Worm (Caenorhabditis elegans) whole organism, late embryonic: ENCODE measurements around the gene kel-1.

Experiments used
- C38D4.7 ChIP-seq: fragments of 200-800 bp; sonication (Bioruptor generic); optimal IDR thresholded peaks from 2 replicates; lab custom pipeline; 2018; ENCODE audit warnings: mild to moderate bottlenecking, missing genetic modification characterization, moderate library complexity, missing compliant biosample characterization
- K02D7.2 ChIP-seq: sonication (generic microtip); optimal IDR thresholded peaks from 2 replicates; lab custom pipeline; 2017; ENCODE audit warnings: mild to moderate bottlenecking, missing genetic modification characterization, missing compliant biosample characterization
- K09A11.1 ChIP-seq: sonication (generic microtip); optimal IDR thresholded peaks from 2 replicates; lab custom pipeline; 2017; ENCODE audit warnings: antibody characterized with exemption, mild to moderate bottlenecking, missing genetic modification characterization, missing compliant biosample characterization; ENCODE audit not compliant: insufficient read depth
- Y22D7AL.16 ChIP-seq: sonication (generic microtip); optimal IDR thresholded peaks from 2 replicates; lab custom pipeline; 2016; ENCODE audit warnings: missing genetic modification characterization, missing compliant biosample characterization
- ceh-18 ChIP-seq: sonication (generic microtip); optimal IDR thresholded peaks from 2 replicates; lab custom pipeline; 2016; ENCODE audit warnings: missing genetic modification characterization, missing compliant biosample characterization
- ceh-19 ChIP-seq: fragments of 200-800 bp; sonication (Bioruptor generic); optimal IDR thresholded peaks from 2 replicates; lab custom pipeline; 2018; ENCODE audit warnings: mild to moderate bottlenecking, missing genetic modification characterization, missing compliant biosample characterization
- ceh-24 ChIP-seq: sonication (generic microtip); optimal IDR thresholded peaks from 2 replicates; lab custom pipeline; 2016; ENCODE audit warnings: mild to moderate bottlenecking, missing genetic modification characterization, missing compliant biosample characterization
- ceh-31 ChIP-seq: sonication (generic microtip); optimal IDR thresholded peaks from 2 replicates; lab custom pipeline; 2016; ENCODE audit warnings: missing genetic modification characterization, missing compliant biosample characterization
- ceh-45 ChIP-seq: fragments of 200-800 bp; sonication (Bioruptor generic); IDR thresholded peaks from 2 replicates; pipeline ENCODE4 v1.3.6; 2022; ENCODE audit warnings: missing genetic modification reagents, missing genetic modification characterization, missing compliant biosample characterization
- ceh-6 ChIP-seq: fragments of 200-800 bp; sonication (Bioruptor generic); optimal IDR thresholded peaks from 2 replicates; lab custom pipeline; 2018; ENCODE audit warnings: mild to moderate bottlenecking, missing genetic modification characterization, missing compliant biosample characterization
- che-1 ChIP-seq: sonication (generic microtip); optimal IDR thresholded peaks from 2 replicates; lab custom pipeline; 2016; ENCODE audit warnings: mild to moderate bottlenecking, missing genetic modification characterization, missing compliant biosample characterization
- dmd-4 ChIP-seq: sonication (generic microtip); optimal IDR thresholded peaks from 2 replicates; lab custom pipeline; 2016; ENCODE audit warnings: borderline replicate concordance, missing genetic modification characterization, missing compliant biosample characterization
- dve-1 ChIP-seq: sonication (generic microtip); optimal IDR thresholded peaks from 2 replicates; lab custom pipeline; 2017; ENCODE audit warnings: antibody characterized with exemption, mild to moderate bottlenecking, missing genetic modification characterization, missing compliant biosample characterization
- elt-2 ChIP-seq: sonication (generic microtip); optimal IDR thresholded peaks from 2 replicates; lab custom pipeline; 2016; ENCODE audit warnings: missing genetic modification reagents, missing genetic modification characterization, missing compliant biosample characterization
- elt-4 ChIP-seq: sonication (generic microtip); optimal IDR thresholded peaks from 2 replicates; lab custom pipeline; 2016; ENCODE audit warnings: missing genetic modification characterization, missing compliant biosample characterization
- eyg-1 ChIP-seq: sonication (generic microtip); optimal IDR thresholded peaks from 2 replicates; lab custom pipeline; 2016; ENCODE audit warnings: missing genotype, missing genetic modification characterization, missing compliant biosample characterization
- fax-1 ChIP-seq: sonication (generic microtip); optimal IDR thresholded peaks from 2 replicates; lab custom pipeline; 2016; ENCODE audit warnings: missing genotype, missing genetic modification characterization, missing compliant biosample characterization
- fkh-10 ChIP-seq: fragments of 150-350 bp; optimal IDR thresholded peaks from 2 replicates; lab custom pipeline; 2014; ENCODE audit warnings: missing biosample characterization, missing genetic modification reagents, missing genetic modification characterization
- hlh-13 ChIP-seq: fragments of 200-800 bp; sonication (Bioruptor generic); optimal IDR thresholded peaks from 2 replicates; lab custom pipeline; 2018; ENCODE audit warnings: mild to moderate bottlenecking, missing genetic modification characterization, missing compliant biosample characterization
- hlh-30 ChIP-seq: sonication (generic microtip); optimal IDR thresholded peaks from 2 replicates; lab custom pipeline; 2017; ENCODE audit warnings: antibody characterized with exemption, missing genetic modification characterization, missing compliant biosample characterization; ENCODE audit not compliant: insufficient read depth
- hlh-6 ChIP-seq: sonication (generic microtip); optimal IDR thresholded peaks from 2 replicates; lab custom pipeline; 2016; ENCODE audit warnings: missing genotype, missing genetic modification characterization, missing compliant biosample characterization
- lim-6 ChIP-seq: sonication (generic microtip); optimal IDR thresholded peaks from 2 replicates; lab custom pipeline; 2016; ENCODE audit warnings: missing genetic modification characterization, missing compliant biosample characterization
- madf-2 ChIP-seq: sonication (generic microtip); optimal IDR thresholded peaks from 2 replicates; lab custom pipeline; 2017; ENCODE audit warnings: missing genetic modification characterization, missing compliant biosample characterization
- nhr-11 ChIP-seq: fragments of 150-350 bp; optimal IDR thresholded peaks from 2 replicates; lab custom pipeline; 2014; ENCODE audit warnings: missing biosample characterization, missing genetic modification characterization
- odd-2 ChIP-seq: sonication (generic microtip); optimal IDR thresholded peaks from 2 replicates; lab custom pipeline; 2017; ENCODE audit warnings: antibody characterized with exemption, mild to moderate bottlenecking, missing genetic modification characterization, missing compliant biosample characterization
- pat-9 ChIP-seq: fragments of 200-800 bp; sonication (Bioruptor generic); optimal IDR thresholded peaks from 2 replicates; lab custom pipeline; 2018; ENCODE audit warnings: mild to moderate bottlenecking, missing genetic modification characterization, moderate library complexity, missing compliant biosample characterization
- pha-2 ChIP-seq: sonication (generic microtip); optimal IDR thresholded peaks from 2 replicates; lab custom pipeline; 2017; ENCODE audit warnings: mild to moderate bottlenecking, missing genetic modification characterization, missing compliant biosample characterization
- pros-1 ChIP-seq: fragments of 150-350 bp; optimal IDR thresholded peaks from 2 replicates; lab custom pipeline; 2014; ENCODE audit warnings: missing biosample characterization, missing genetic modification reagents, missing genetic modification characterization
- sox-4 ChIP-seq: sonication (generic microtip); optimal IDR thresholded peaks from 2 replicates; lab custom pipeline; 2017; ENCODE audit warnings: mild to moderate bottlenecking, missing genetic modification characterization, inconsistent platforms, missing compliant biosample characterization
- syd-9 ChIP-seq: sonication (generic microtip); optimal IDR thresholded peaks from 2 replicates; lab custom pipeline; 2016; ENCODE audit warnings: mild to moderate bottlenecking, missing genetic modification characterization, moderate library complexity, missing compliant biosample characterization
- tbx-2 ChIP-seq: sonication (generic microtip); optimal IDR thresholded peaks from 2 replicates; lab custom pipeline; 2016; ENCODE audit warnings: missing genetic modification characterization, missing compliant biosample characterization
- ttx-3 ChIP-seq: sonication (generic microtip); optimal IDR thresholded peaks from 2 replicates; lab custom pipeline; 2016; ENCODE audit warnings: missing genetic modification reagents, missing genetic modification characterization, missing compliant biosample characterization
- unc-55 ChIP-seq: sonication (generic microtip); optimal IDR thresholded peaks from 2 replicates; lab custom pipeline; 2017; ENCODE audit warnings: missing biosample characterization, missing genetic modification reagents, missing genetic modification characterization
- zip-5 ChIP-seq: sonication (generic microtip); optimal IDR thresholded peaks from 2 replicates; lab custom pipeline; 2016; ENCODE audit warnings: missing genetic modification characterization, missing compliant biosample characterization

kel-1 gene

ce11 chrII:11710771-11711170 lies 22.0 kb downstream of the kel-1 start:
- TF ChIP-seq dve-1 (tag; lab: Kevin White, UChicago) (no peak), ceh-6 (GFP tag; lab: Kevin White, UChicago) (no peak), sox-4 (no peak), che-1 (tag; lab: Kevin White, UChicago) (no peak), madf-2 (tag; lab: Kevin White, UChicago) (no peak), fax-1 (tag; lab: Kevin White, UChicago) (no peak), eyg-1 (tag; lab: Kevin White, UChicago) (no peak), ceh-31 (tag; lab: Kevin White, UChicago) (no peak), Y22D7AL.16 (no peak), nhr-11 (tag; lab: Kevin White, UChicago) (no peak), tbx-2 (no peak), ceh-19 (GFP tag; lab: Kevin White, UChicago) (no peak), zip-5 (tag; lab: Kevin White, UChicago) (no peak), pros-1 (tag; lab: Kevin White, UChicago) (no peak), syd-9 (no peak), hlh-30 (tag; lab: Kevin White, UChicago) (no peak), C38D4.7 (no peak), ceh-24 (no peak), hlh-6 (tag; lab: Kevin White, UChicago) (no peak), elt-2 (tag; lab: Kevin White, UChicago) (no peak)

- no peak for TF ChIP-seq K02D7.2
- peak; percentile 20 for TF ChIP-seq unc-55 (GFP tag; lab: Kevin White, UChicago)
- TF ChIP-seq ceh-18 = peak; percentile 64
- TF ChIP-seq elt-2 (tag; lab: Kevin White, UChicago) = no peak
- no peak for TF ChIP-seq madf-2 (tag; lab: Kevin White, UChicago)
These were observed 24.8 kb downstream of the kel-1 start, which contains the start of gene F13D12.10 for ce11 chrII:11713569-11713968. F13D12.10 (plus strand) TSS chrII:11713799.

- no peak for TF ChIP-seq tbx-2
- TF ChIP-seq pha-2 (tag; lab: Kevin White, UChicago) = no peak
- no peak for TF ChIP-seq syd-9
- no peak for TF ChIP-seq ttx-3 (tag; lab: Kevin White, UChicago)
- TF ChIP-seq K09A11.1 (tag; lab: Kevin White, UChicago) = no peak
- no peak for TF ChIP-seq ceh-45
- no peak for TF ChIP-seq dmd-4 (tag; lab: Kevin White, UChicago)
- no peak for TF ChIP-seq madf-2 (tag; lab: Kevin White, UChicago)
- no peak for TF ChIP-seq pat-9
These were observed 26.0 kb downstream of the kel-1 start for ce11 chrII:11714728-11715127.

ce11 chrII:11719533-11719932 lies 30.8 kb downstream of the kel-1 start:
- TF ChIP-seq elt-4 = no peak
- TF ChIP-seq lim-6 (tag; lab: Kevin White, UChicago) = no peak
- no peak for TF ChIP-seq hlh-6 (tag; lab: Kevin White, UChicago)

ce11 chrII:11720102-11720501 lies 31.4 kb downstream of the kel-1 start, which contains the start of gene F13D12.3:
F13D12.3 (plus strand) TSS chrII:11720402.
- no peak for TF ChIP-seq fax-1 (tag; lab: Kevin White, UChicago)

- TF ChIP-seq ceh-24 (no peak), hlh-13 (no peak), fkh-10 (GFP tag; lab: Kevin White, UChicago) (no peak), odd-2 (no peak), syd-9 (no peak), zip-5 (tag; lab: Kevin White, UChicago) (no peak)
These were observed 32.1 kb downstream of the kel-1 start for ce11 chrII:11720819-11721218.
